Worm (Caenorhabditis elegans) whole organism, L1 larva: ENCODE measurements around the gene F48B9.3.

Source experiments
- mep-1 ChIP-seq: fragments of 150-350 bp; optimal IDR thresholded peaks from 2 replicates; lab custom pipeline; 2014; ENCODE audit warnings: missing biosample characterization, missing genetic modification characterization
- snpc-4 ChIP-seq: fragments of 150-350 bp; optimal IDR thresholded peaks from 2 replicates; lab custom pipeline; 2014; ENCODE audit warnings: missing biosample characterization, missing genetic modification characterization

DNA sequence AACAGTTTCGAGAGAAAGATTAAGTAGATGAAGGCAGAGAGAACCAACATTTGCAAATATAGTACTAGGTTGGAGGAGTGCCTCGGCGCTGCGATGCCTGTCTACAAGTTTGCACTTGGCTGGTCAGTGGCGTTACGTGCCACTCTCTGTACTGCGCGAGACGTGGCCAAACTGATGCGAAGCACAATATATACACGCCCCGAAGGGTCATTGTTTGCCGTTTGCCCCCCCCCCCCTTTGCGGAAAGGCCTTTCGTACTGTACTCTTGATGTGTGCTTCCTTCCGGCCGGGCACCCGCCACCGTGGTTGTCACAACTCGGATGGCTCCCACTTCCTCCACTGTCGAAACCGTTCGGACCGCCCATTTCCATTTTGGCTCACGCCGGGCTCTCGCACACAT, 47.3 kb downstream of the F48B9.3 start:
- TF ChIP-seq snpc-4 (no peak), mep-1 (tag; lab: Kevin White, UChicago) (no peak)
